Worm (Caenorhabditis elegans): ENCODE results near the gene kin-33.
A peak's percentile ranks its signal among the peaks of the same experiment; 100 is the strongest.

The kin-33 gene

ce11 chrV:234572-234971 lies at the start of gene kin-33:
Gene kin-33 (minus strand): TSS chrV:234672.
- TF ChIP-seq med-1 (GFP tag; optimal IDR thresholded peaks at IDR 0.05; ENCODE audit: insufficient read depth) (no peak), ref-1 (GFP tag; conservative IDR thresholded peaks at IDR 0.05) (no peak), cog-1 (tag; optimal IDR thresholded peaks at IDR 0.05) (no peak), T22C8.4 (GFP tag; IDR thresholded peaks at IDR 0.05) (no peak), flt-1 (GFP tag; IDR thresholded peaks at IDR 0.05) (no peak), klf-2 (GFP tag; conservative IDR thresholded peaks at IDR 0.05) (no peak), ztf-23 (GFP tag; IDR thresholded peaks at IDR 0.05) (no peak), tab-1 (GFP tag; IDR thresholded peaks at IDR 0.05) (no peak), ztf-29 (GFP tag; IDR thresholded peaks at IDR 0.05) (no peak)

ce11 chrV:283953-284352 lies 49.5 kb upstream of the kin-33 start:
- TF ChIP-seq cog-1 (tag; optimal IDR thresholded peaks at IDR 0.05) = no peak

ce11 chrV:281616-282015 lies 47.1 kb upstream of the kin-33 start, which contains the start of gene npr-5:
Gene npr-5 (minus strand): TSS chrV:281716.
- TF ChIP-seq ztf-23 (GFP tag; IDR thresholded peaks at IDR 0.05) (no peak), flt-1 (GFP tag; IDR thresholded peaks at IDR 0.05) (no peak), ref-1 (GFP tag; conservative IDR thresholded peaks at IDR 0.05) (no peak), T22C8.4 (GFP tag; IDR thresholded peaks at IDR 0.05) (no peak), ztf-29 (GFP tag; IDR thresholded peaks at IDR 0.05) (no peak), tab-1 (GFP tag; IDR thresholded peaks at IDR 0.05) (no peak), med-1 (GFP tag; optimal IDR thresholded peaks at IDR 0.05; ENCODE audit: insufficient read depth) (no peak), cog-1 (tag; optimal IDR thresholded peaks at IDR 0.05) (no peak), klf-2 (GFP tag; conservative IDR thresholded peaks at IDR 0.05) (no peak)

ce11 chrV:281111-281510 lies 46.6 kb upstream of the kin-33 start:
- TF ChIP-seq ztf-23 (GFP tag; IDR thresholded peaks at IDR 0.05) (no peak), T22C8.4 (GFP tag; IDR thresholded peaks at IDR 0.05) (no peak), flt-1 (GFP tag; IDR thresholded peaks at IDR 0.05) (no peak), ztf-29 (GFP tag; IDR thresholded peaks at IDR 0.05) (no peak), med-1 (GFP tag; optimal IDR thresholded peaks at IDR 0.05; ENCODE audit: insufficient read depth) (no peak), tab-1 (GFP tag; IDR thresholded peaks at IDR 0.05) (no peak), cog-1 (tag; optimal IDR thresholded peaks at IDR 0.05) (no peak), ref-1 (GFP tag; conservative IDR thresholded peaks at IDR 0.05) (no peak), klf-2 (GFP tag; conservative IDR thresholded peaks at IDR 0.05) (no peak)

- TF ChIP-seq cog-1 (tag; optimal IDR thresholded peaks at IDR 0.05) = no peak
Observed at ce11 chrV:272837-273236, 38.4 kb upstream of the kin-33 start, which contains the start of gene nlp-70. Gene nlp-70 (minus strand): TSS chrV:272937.

ce11 chrV:268007-268406 lies 33.5 kb upstream of the kin-33 start, which contains the start of gene lgc-26:
Gene lgc-26 (plus strand): TSS chrV:268307.
- no peak for TF ChIP-seq klf-2 (GFP tag; conservative IDR thresholded peaks at IDR 0.05)
- no peak for TF ChIP-seq tab-1 (GFP tag; IDR thresholded peaks at IDR 0.05)
- TF ChIP-seq ztf-23 (GFP tag; IDR thresholded peaks at IDR 0.05) = no peak
- TF ChIP-seq ref-1 (GFP tag; conservative IDR thresholded peaks at IDR 0.05) = no peak
- no peak for TF ChIP-seq T22C8.4 (GFP tag; IDR thresholded peaks at IDR 0.05)
- TF ChIP-seq ztf-29 (GFP tag; IDR thresholded peaks at IDR 0.05) = no peak
- no peak for TF ChIP-seq med-1 (GFP tag; optimal IDR thresholded peaks at IDR 0.05; ENCODE audit: insufficient read depth)
- no peak for TF ChIP-seq cog-1 (tag; optimal IDR thresholded peaks at IDR 0.05)
- TF ChIP-seq flt-1 (GFP tag; IDR thresholded peaks at IDR 0.05) = no peak

ce11 chrV:265062-265963 lies 30.8 kb upstream of the kin-33 start:
- TF ChIP-seq cog-1 (tag; optimal IDR thresholded peaks at IDR 0.05) = peak; percentile 54

ce11 chrV:260334-260733 lies 25.9 kb upstream of the kin-33 start:
- TF ChIP-seq T22C8.4 (GFP tag; IDR thresholded peaks at IDR 0.05) (no peak), cog-1 (tag; optimal IDR thresholded peaks at IDR 0.05) (no peak), tab-1 (GFP tag; IDR thresholded peaks at IDR 0.05) (no peak), klf-2 (GFP tag; conservative IDR thresholded peaks at IDR 0.05) (no peak), flt-1 (GFP tag; IDR thresholded peaks at IDR 0.05) (no peak), ztf-23 (GFP tag; IDR thresholded peaks at IDR 0.05) (no peak), ztf-29 (GFP tag; IDR thresholded peaks at IDR 0.05) (no peak), med-1 (GFP tag; optimal IDR thresholded peaks at IDR 0.05; ENCODE audit: insufficient read depth) (no peak), ref-1 (GFP tag; conservative IDR thresholded peaks at IDR 0.05) (no peak)

- TF ChIP-seq T22C8.4 (GFP tag; IDR thresholded peaks at IDR 0.05) (no peak), cog-1 (tag; optimal IDR thresholded peaks at IDR 0.05) (no peak), ztf-29 (GFP tag; IDR thresholded peaks at IDR 0.05) (no peak), med-1 (GFP tag; optimal IDR thresholded peaks at IDR 0.05; ENCODE audit: insufficient read depth) (no peak), tab-1 (GFP tag; IDR thresholded peaks at IDR 0.05) (no peak), flt-1 (GFP tag; IDR thresholded peaks at IDR 0.05) (no peak)
Observed at ce11 chrV:258730-259129, 24.3 kb upstream of the kin-33 start, which contains the start of gene nhr-204. Gene nhr-204 (minus strand): TSS chrV:258830.

- TF ChIP-seq cog-1 (tag; optimal IDR thresholded peaks at IDR 0.05) (no peak), ref-1 (GFP tag; conservative IDR thresholded peaks at IDR 0.05) (no peak), flt-1 (GFP tag; IDR thresholded peaks at IDR 0.05) (no peak), med-1 (GFP tag; optimal IDR thresholded peaks at IDR 0.05; ENCODE audit: insufficient read depth) (no peak), ztf-29 (GFP tag; IDR thresholded peaks at IDR 0.05) (no peak), klf-2 (GFP tag; conservative IDR thresholded peaks at IDR 0.05) (no peak), ztf-23 (GFP tag; IDR thresholded peaks at IDR 0.05) (no peak), T22C8.4 (GFP tag; IDR thresholded peaks at IDR 0.05) (no peak)
Observed at ce11 chrV:254591-254990, 20.1 kb upstream of the kin-33 start, which contains the start of gene str-121. Gene str-121 (minus strand): TSS chrV:254691.
